Fruit fly (Drosophila melanogaster) whole organism, prepupa: ENCODE results near the gene CG1635.

Source experiments
- Sox102F ChIP-seq: fragments of 200-800 bp; sonication (Bioruptor generic); optimal IDR thresholded peaks from 2 replicates; lab custom pipeline; 2016; ENCODE audit warnings: missing biosample characterization, mild to moderate bottlenecking, missing genetic modification characterization
- eg ChIP-seq: fragments of 200-800 bp; sonication (Bioruptor generic); IDR thresholded peaks from 3 replicates; pipeline ENCODE4 v1.3.6; 2022; ENCODE audit warnings: missing biosample characterization, missing genetic modification characterization
- fd85E ChIP-seq: fragments of 200-800 bp; sonication (Bioruptor generic); optimal IDR thresholded peaks from 3 replicates; lab custom pipeline; 2016; ENCODE audit warnings: missing biosample characterization, missing genetic modification characterization

DNA sequence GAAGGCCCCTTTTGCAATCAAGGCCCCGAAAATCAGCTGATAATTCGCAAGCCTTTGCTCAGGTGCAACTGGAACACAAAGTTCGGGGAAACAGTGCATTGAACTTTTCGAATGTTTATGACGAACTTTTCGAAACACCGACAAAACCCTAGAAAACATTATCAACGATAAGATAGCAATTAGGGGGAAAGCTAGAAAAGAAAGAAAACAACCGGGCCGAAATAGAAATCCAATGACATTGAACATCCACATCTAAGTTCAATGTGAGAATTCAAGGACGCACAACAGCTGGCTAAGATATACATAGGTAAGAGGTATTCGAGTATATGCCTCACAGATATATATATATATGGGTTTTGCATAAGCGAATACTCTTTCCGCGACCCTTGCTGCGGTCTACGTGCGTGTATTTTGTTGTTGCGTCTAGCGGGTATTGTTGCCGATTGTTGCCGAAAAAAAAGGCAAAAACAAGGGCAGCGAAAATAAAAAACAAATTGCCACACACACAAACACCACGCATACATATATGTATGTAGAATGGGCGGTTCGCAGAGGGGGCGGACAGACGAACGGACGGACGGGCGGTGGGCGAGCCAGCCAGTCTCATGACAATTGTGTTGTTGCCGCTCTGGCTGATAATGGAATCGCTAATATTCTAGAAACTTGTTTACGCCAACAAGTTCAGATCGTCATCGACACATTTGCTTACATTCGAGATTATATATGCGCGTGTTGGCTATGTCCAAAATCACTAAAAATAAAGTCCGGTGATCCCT, 11.3 kb downstream of the CG1635 start:
- TF ChIP-seq Sox102F (GFP tag; lab: Kevin White, UChicago) (no peak), eg (no peak), fd85E (GFP tag; lab: Kevin White, UChicago) (no peak)
